Comparison of ENCODE assay signal across 5 fruit fly cellular contexts in genomic region chr2L:21102399-21103108, dm6.
TF ChIP-seq lines count a peak whose summit lies in the region.

TSS of gene CG9257 (plus strand) at chr2L:21102743.

- TF ChIP-seq CTCF in whole organism, embryonic (GFP tag; optimal IDR thresholded peaks at IDR 0.05; lab: Kevin White, UChicago) = no peak

TF ChIP-seq in whole organism, adult, 20 proteins besides CTCF, POLR2A, EP300 and RAD21:
- TF ChIP-seq CG11617 (GFP tag; optimal IDR thresholded peaks at IDR 0.05; lab: Kevin White, UChicago) = peak; percentile 17
- peak; percentile 10 for TF ChIP-seq CG7101 (tag; optimal IDR thresholded peaks at IDR 0.05; lab: Kevin White, UChicago)
- no peak for TF ChIP-seq CG12768 (GFP tag; optimal IDR thresholded peaks at IDR 0.05; lab: Kevin White, UChicago)
- TF ChIP-seq ovo (GFP tag; optimal IDR thresholded peaks at IDR 0.05; lab: Kevin White, UChicago) = no peak
- TF ChIP-seq CG5204 (GFP tag; optimal IDR thresholded peaks at IDR 0.05; lab: Kevin White, UChicago) = peak; percentile 33
- TF ChIP-seq Mnt (GFP tag; optimal IDR thresholded peaks at IDR 0.05; lab: Kevin White, UChicago) = peak; percentile 99
- no peak for TF ChIP-seq toe (GFP tag; optimal IDR thresholded peaks at IDR 0.05; lab: Kevin White, UChicago)
- no peak for TF ChIP-seq bab1 (GFP tag; optimal IDR thresholded peaks at IDR 0.05; lab: Kevin White, UChicago)

TF ChIP-seq in whole organism, embryonic, 481 proteins besides CTCF, POLR2A, EP300 and RAD21 (continues in another document):
- TF ChIP-seq dm (GFP tag; optimal IDR thresholded peaks at IDR 0.05; lab: Kevin White, UChicago) = peak; percentile 97
- TF ChIP-seq Dll (GFP tag; IDR thresholded peaks at IDR 0.05; lab: Robert Waterston, UW; ENCODE audit: partially characterized antibody) = 0 out of 4 replicates have a peak, but pooled peaks have one; percentile 30
- TF ChIP-seq CG12391 (tag; optimal IDR thresholded peaks at IDR 0.05; lab: Kevin White, UChicago) = peak; percentile 33
- peak; percentile 34 for TF ChIP-seq gro (GFP tag; optimal IDR thresholded peaks at IDR 0.05; lab: Kevin White, UChicago)
- no peak for TF ChIP-seq sob (GFP tag; IDR thresholded peaks at IDR 0.05; lab: Robert Waterston, UW)
- TF ChIP-seq CG42726 (GFP tag; IDR thresholded peaks at IDR 0.05; lab: Robert Waterston, UW; ENCODE audit: partially characterized antibody) = no peak
- peak; percentile 38 for TF ChIP-seq BEAF-32 (GFP tag; optimal IDR thresholded peaks at IDR 0.05; lab: Kevin White, UChicago)
- 0 out of 2 replicates have a peak, but pooled peaks have one; percentile 9 for TF ChIP-seq Rfx (GFP tag; IDR thresholded peaks at IDR 0.05; lab: Robert Waterston, UW)
- TF ChIP-seq chif (GFP tag; optimal IDR thresholded peaks at IDR 0.05; lab: Kevin White, UChicago) = no peak
- TF ChIP-seq nmo (GFP tag; optimal IDR thresholded peaks at IDR 0.05; lab: Kevin White, UChicago) = peak; percentile 45
- TF ChIP-seq CG8478 (optimal IDR thresholded peaks at IDR 0.05; lab: Kevin White, UChicago) = no peak
- no peak for TF ChIP-seq CG8359 (GFP tag; optimal IDR thresholded peaks at IDR 0.05; lab: Kevin White, UChicago; ENCODE audit: borderline replicate concordance)
- TF ChIP-seq Taf1 (GFP tag; IDR thresholded peaks at IDR 0.05; lab: Robert Waterston, UW) = no peak
- no peak for TF ChIP-seq yki (optimal IDR thresholded peaks at IDR 0.05; lab: Kevin White, UChicago)
- peak; percentile 64 for TF ChIP-seq fu2 (GFP tag; optimal IDR thresholded peaks at IDR 0.05; lab: Kevin White, UChicago)
- TF ChIP-seq CG10431 (GFP tag; optimal IDR thresholded peaks at IDR 0.05; lab: Kevin White, UChicago) = peak; percentile 60
- TF ChIP-seq ranshi (GFP tag; IDR thresholded peaks at IDR 0.05; lab: Robert Waterston, UW) = no peak
- TF ChIP-seq NFAT (GFP tag; IDR thresholded peaks at IDR 0.05; lab: Robert Waterston, UW) = 0 out of 2 replicates have a peak, but pooled peaks have one; percentile 4
- TF ChIP-seq Sry-δ (GFP tag; optimal IDR thresholded peaks at IDR 0.05; lab: Kevin White, UChicago) = peak; percentile 26
- TF ChIP-seq pnt (GFP tag; optimal IDR thresholded peaks at IDR 0.05; lab: Kevin White, UChicago) = no peak

TF ChIP-seq in whole organism, prepupa, 60 proteins besides CTCF, POLR2A, EP300 and RAD21:
- TF ChIP-seq CG31627 (GFP tag; optimal IDR thresholded peaks at IDR 0.05; lab: Kevin White, UChicago) (peak; percentile 13), OdsH (GFP tag; optimal IDR thresholded peaks at IDR 0.05; lab: Kevin White, UChicago) (no peak), Eip78C (GFP tag; lab: Kevin White, UChicago) (peak; percentile 24), CG10631 (GFP tag; optimal IDR thresholded peaks at IDR 0.05; lab: Kevin White, UChicago) (peak; percentile 3), Sox14 (GFP tag; optimal IDR thresholded peaks at IDR 0.05; lab: Kevin White, UChicago) (peak; percentile 18), CG8119 (GFP tag; IDR thresholded peaks at IDR 0.05; lab: Robert Waterston, UW) (no peak), esn (GFP tag; optimal IDR thresholded peaks at IDR 0.05; lab: Kevin White, UChicago) (peak; percentile 48), pdm3 (GFP tag; optimal IDR thresholded peaks at IDR 0.05; lab: Kevin White, UChicago) (peak; percentile 12), CG8632 (GFP tag; optimal IDR thresholded peaks at IDR 0.05; lab: Kevin White, UChicago) (no peak), CG3032 (tag; optimal IDR thresholded peaks at IDR 0.05; lab: Kevin White, UChicago) (no peak), CG7368 (GFP tag; optimal IDR thresholded peaks at IDR 0.05; lab: Kevin White, UChicago) (no peak), CG8319 (GFP tag; optimal IDR thresholded peaks at IDR 0.05; lab: Kevin White, UChicago) (no peak), CG1621 (tag; optimal IDR thresholded peaks at IDR 0.05; lab: Kevin White, UChicago) (peak; percentile 40), CG32006 (GFP tag; optimal IDR thresholded peaks at IDR 0.05; lab: Kevin White, UChicago) (no peak), Ets96B (tag; optimal IDR thresholded peaks at IDR 0.05; lab: Kevin White, UChicago) (no peak), Hr39 (GFP tag; optimal IDR thresholded peaks at IDR 0.05; lab: Kevin White, UChicago) (peak; percentile 20)

TF ChIP-seq in whole organism, pupa, 21 proteins besides CTCF, POLR2A, EP300 and RAD21:
- TF ChIP-seq CG15710 (tag; optimal IDR thresholded peaks at IDR 0.05; lab: Kevin White, UChicago) (peak; percentile 3), Pif1B (GFP tag; optimal IDR thresholded peaks at IDR 0.05; lab: Kevin White, UChicago) (no peak)

TF ChIP-seq in whole organism, wandering third instar larva, 38 proteins besides CTCF, POLR2A, EP300 and RAD21:
- peak; percentile 27 for TF ChIP-seq brk (GFP tag; optimal IDR thresholded peaks at IDR 0.05; lab: Kevin White, UChicago)
- peak; percentile 57 for TF ChIP-seq tai (GFP tag; optimal IDR thresholded peaks at IDR 0.05; lab: Kevin White, UChicago)
- peak; percentile 40 for TF ChIP-seq woc (GFP tag; optimal IDR thresholded peaks at IDR 0.05; lab: Kevin White, UChicago)
- peak; percentile 24 for TF ChIP-seq Hnf4 (GFP tag; optimal IDR thresholded peaks at IDR 0.05; lab: Kevin White, UChicago)
- no peak for TF ChIP-seq GATAd (GFP tag; optimal IDR thresholded peaks at IDR 0.05; lab: Kevin White, UChicago)
- no peak for TF ChIP-seq Dif (GFP tag; optimal IDR thresholded peaks at IDR 0.05; lab: Kevin White, UChicago; ENCODE audit: partially characterized antibody)
- TF ChIP-seq CrebA (GFP tag; optimal IDR thresholded peaks at IDR 0.05; lab: Kevin White, UChicago; ENCODE audit: borderline replicate concordance) = no peak
- TF ChIP-seq Jra (GFP tag; optimal IDR thresholded peaks at IDR 0.05; lab: Kevin White, UChicago) = no peak
- no peak for TF ChIP-seq Rel (GFP tag; optimal IDR thresholded peaks at IDR 0.05; lab: Kevin White, UChicago)
- peak; percentile 81 for TF ChIP-seq Rel (tag; optimal IDR thresholded peaks at IDR 0.05; lab: Kevin White, UChicago)
- peak; percentile 13 for TF ChIP-seq ey (GFP tag; optimal IDR thresholded peaks at IDR 0.05; lab: Kevin White, UChicago)
- TF ChIP-seq OdsH (GFP tag; optimal IDR thresholded peaks at IDR 0.05; lab: Kevin White, UChicago) = peak; percentile 6
- TF ChIP-seq Myc (optimal IDR thresholded peaks at IDR 0.05; lab: Kevin White, UChicago) = peak; percentile 21
- TF ChIP-seq foxo (GFP tag; optimal IDR thresholded peaks at IDR 0.05; lab: Kevin White, UChicago) = peak in 1 of 2 experiments; percentile 38
